Fruit fly (Drosophila melanogaster): Measurements from ENCODE around the gene CG14285.

dm6 chr3R:19033238-19033637 lies 8.3 kb downstream of the CG14285 start, which contains the start of gene CG6026:
- TF ChIP-seq OdsH (GFP tag; optimal IDR thresholded peaks at IDR 0.05) (no peak), br (GFP tag; optimal IDR thresholded peaks at IDR 0.05) (no peak), lola (GFP tag; optimal IDR thresholded peaks at IDR 0.05) (no peak), CG32264 (GFP tag; optimal IDR thresholded peaks at IDR 0.05) (no peak), Hnf4 (GFP tag; optimal IDR thresholded peaks at IDR 0.05) (no peak), dmrt93B (GFP tag; optimal IDR thresholded peaks at IDR 0.05) (no peak), Abd-B (GFP tag; optimal IDR thresholded peaks at IDR 0.05) (no peak), jim (GFP tag; optimal IDR thresholded peaks at IDR 0.05) (no peak), psq (GFP tag; optimal IDR thresholded peaks at IDR 0.05) (no peak), tai (GFP tag; optimal IDR thresholded peaks at IDR 0.05) (no peak), ey (GFP tag; optimal IDR thresholded peaks at IDR 0.05) (no peak)

Measured in whole organism, wandering third instar larva.